Worm (Caenorhabditis elegans): ENCODE measurements around the gene ZK813.7.

DNA sequence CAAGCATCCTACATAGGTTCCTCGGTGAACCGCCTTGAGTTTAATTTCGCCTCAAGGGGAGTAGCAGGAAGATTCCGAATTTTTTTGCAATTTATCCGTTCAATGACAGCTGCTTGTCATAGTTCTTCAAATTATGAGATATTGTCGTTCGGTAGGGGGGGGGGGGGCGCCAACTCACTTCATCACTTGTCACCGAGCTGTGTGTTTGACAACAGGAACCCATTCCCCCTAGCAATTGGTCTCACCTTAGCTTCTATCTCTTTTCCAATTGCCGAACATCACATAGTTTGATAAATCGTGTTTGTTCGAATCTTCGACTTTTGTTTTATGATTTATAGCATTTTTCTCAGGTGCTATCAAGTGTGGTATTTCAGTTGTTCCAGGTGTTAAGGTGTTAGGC lies 50.0 kb downstream of the ZK813.7 start:
- no peak for TF ChIP-seq B0310.2 (tag; optimal IDR thresholded peaks at IDR 0.05)
- TF ChIP-seq aly-1 (tag; optimal IDR thresholded peaks at IDR 0.05): no peak
- TF ChIP-seq hmg-4 (GFP tag; optimal IDR thresholded peaks at IDR 0.05): no peak
- TF ChIP-seq tbx-37 (GFP tag; conservative IDR thresholded peaks at IDR 0.05): no peak

Measured in whole organism, early embryonic.